Worm (Caenorhabditis elegans) whole organism, midembryonic: Measurements from ENCODE around the gene wht-7.
A peak's percentile ranks its signal among the peaks of the same experiment; 100 is the strongest.

Source experiments
- T22C8.4 ChIP-seq: fragments of 200-800 bp; sonication (Bioruptor generic); IDR thresholded peaks from 2 replicates; pipeline ENCODE4 v1.3.6; 2022; ENCODE audit warnings: missing genetic modification characterization, missing compliant biosample characterization
- cog-1 ChIP-seq: sonication (generic microtip); optimal IDR thresholded peaks from 2 replicates; lab custom pipeline; 2016; ENCODE audit warnings: missing genetic modification characterization, missing compliant biosample characterization
- flt-1 ChIP-seq: fragments of 200-800 bp; sonication (Bioruptor generic); IDR thresholded peaks from 2 replicates; pipeline ENCODE4 v1.3.6; 2022; ENCODE audit warnings: missing genetic modification characterization, missing compliant biosample characterization
- klf-2 ChIP-seq: fragments of 200-800 bp; sonication (Bioruptor generic); conservative IDR thresholded peaks from 2 replicates; pipeline ENCODE4 v1.3.6; 2022; ENCODE audit warnings: missing genetic modification reagents, missing genetic modification characterization, missing compliant biosample characterization
- med-1 ChIP-seq: sonication (generic microtip); optimal IDR thresholded peaks from 2 replicates; lab custom pipeline; 2017; ENCODE audit warnings: missing genetic modification characterization, mild to moderate bottlenecking, missing compliant biosample characterization, antibody characterized with exemption, missing genetic modification reagents; ENCODE audit not compliant: insufficient read depth
- ref-1 ChIP-seq: fragments of 200-800 bp; sonication (Bioruptor generic); conservative IDR thresholded peaks from 2 replicates; pipeline ENCODE4 v1.3.6; 2022; ENCODE audit warnings: missing genetic modification reagents, missing genetic modification characterization, missing compliant biosample characterization
- tab-1 ChIP-seq: fragments of 200-800 bp; sonication (Bioruptor generic); IDR thresholded peaks from 2 replicates; pipeline ENCODE4 v1.3.6; 2022; ENCODE audit warnings: missing genetic modification characterization, missing compliant biosample characterization
- ztf-23 ChIP-seq: fragments of 200-800 bp; sonication (Bioruptor generic); IDR thresholded peaks from 2 replicates; pipeline ENCODE4 v1.3.6; 2022; ENCODE audit warnings: missing genetic modification reagents, missing genetic modification characterization, missing compliant biosample characterization
- ztf-29 ChIP-seq: fragments of 200-800 bp; sonication (Bioruptor generic); IDR thresholded peaks from 2 replicates; pipeline ENCODE4 v1.3.6; 2022; ENCODE audit warnings: missing genetic modification reagents, missing genetic modification characterization, missing compliant biosample characterization

Gene wht-7

DNA sequence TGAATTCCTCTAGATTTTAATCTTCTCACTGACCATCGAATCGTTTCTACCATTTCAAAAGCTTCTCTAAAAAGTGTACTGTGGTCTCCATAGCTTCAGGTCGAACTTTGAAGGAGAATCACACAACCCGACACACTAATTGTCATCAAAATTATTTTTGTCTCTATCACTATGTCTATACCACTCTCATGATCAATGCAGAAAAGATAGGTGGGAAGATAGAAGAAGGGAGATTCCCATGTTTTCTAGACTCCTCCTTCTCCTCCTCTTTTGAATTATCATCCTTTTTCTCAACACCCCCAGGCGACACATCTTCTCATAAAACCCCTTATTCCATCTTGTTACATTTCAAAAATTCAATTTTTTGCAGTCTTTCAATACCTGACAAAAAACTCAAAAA, 3.5 kb downstream of the wht-7 start, which contains the start of gene Y42G9A.3:
Y42G9A.3 (plus strand) TSS at position 363 of the 400 bp plus-strand sequence.
- no peak for TF ChIP-seq med-1
- TF ChIP-seq ref-1 (GFP tag; lab: Robert Waterston, UW): no peak
- TF ChIP-seq T22C8.4: no peak
- no peak for TF ChIP-seq klf-2 (GFP tag; lab: Robert Waterston, UW)
- no peak for TF ChIP-seq flt-1 (GFP tag; lab: Robert Waterston, UW)
- no peak for TF ChIP-seq tab-1

DNA sequence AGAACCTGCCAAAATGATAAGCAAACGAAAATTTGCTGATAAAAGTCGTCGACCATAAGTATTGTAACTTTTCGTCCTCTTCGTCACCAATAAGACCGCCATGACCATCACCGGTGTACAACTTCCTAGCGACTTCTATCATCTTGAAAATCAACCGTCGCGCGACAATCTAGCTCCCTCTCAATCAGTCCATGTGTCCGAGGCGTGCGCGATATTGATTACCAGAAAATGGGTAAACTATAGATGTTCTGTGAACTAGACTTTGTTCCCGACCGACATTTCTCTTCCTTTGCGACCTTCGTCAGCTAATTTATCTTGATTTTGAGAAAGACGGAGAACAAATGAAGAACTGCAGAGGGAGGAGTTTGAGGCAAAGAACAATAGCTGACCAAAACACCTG, 4.1 kb downstream of the wht-7 start:
- no peak for TF ChIP-seq T22C8.4
- no peak for TF ChIP-seq cog-1 (tag; lab: Kevin White, UChicago)
- no peak for TF ChIP-seq flt-1 (GFP tag; lab: Robert Waterston, UW)
- TF ChIP-seq ref-1 (GFP tag; lab: Robert Waterston, UW): no peak

DNA sequence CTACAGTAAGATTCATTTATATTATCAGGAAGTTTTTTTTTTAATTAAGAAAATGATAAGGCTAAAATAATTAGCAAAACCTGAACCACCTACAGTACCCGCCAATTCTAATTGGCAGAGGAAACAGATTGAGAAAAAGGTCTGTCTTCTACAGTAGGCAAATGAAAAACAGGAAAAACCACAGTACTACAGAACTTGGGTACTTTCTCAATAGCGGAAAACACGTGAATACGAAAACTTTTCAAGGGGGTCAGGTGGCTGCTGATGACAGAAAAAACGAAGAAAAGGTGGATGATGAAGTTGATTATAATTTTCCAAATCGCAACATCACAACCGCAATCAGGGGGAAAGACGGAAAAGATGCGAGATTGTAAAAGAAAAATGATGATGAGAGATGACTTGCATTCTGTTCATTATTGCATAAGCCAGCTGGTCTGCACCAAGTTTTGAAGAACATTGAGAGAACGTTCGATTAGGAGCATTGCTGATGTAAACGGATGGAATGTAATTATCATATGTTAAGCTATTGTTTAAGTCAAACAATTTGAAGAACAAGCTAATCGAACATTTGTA, 4.9 kb downstream of the wht-7 start:
- TF ChIP-seq klf-2 (GFP tag; lab: Robert Waterston, UW): no peak
- TF ChIP-seq ztf-29 (GFP tag; lab: Robert Waterston, UW): no peak
- TF ChIP-seq ref-1 (GFP tag; lab: Robert Waterston, UW): no peak
- TF ChIP-seq T22C8.4: no peak
- TF ChIP-seq ztf-23 (GFP tag; lab: Robert Waterston, UW): no peak
- no peak for TF ChIP-seq med-1
- TF ChIP-seq tab-1: no peak
- no peak for TF ChIP-seq cog-1 (tag; lab: Kevin White, UChicago)
- no peak for TF ChIP-seq flt-1 (GFP tag; lab: Robert Waterston, UW)

DNA sequence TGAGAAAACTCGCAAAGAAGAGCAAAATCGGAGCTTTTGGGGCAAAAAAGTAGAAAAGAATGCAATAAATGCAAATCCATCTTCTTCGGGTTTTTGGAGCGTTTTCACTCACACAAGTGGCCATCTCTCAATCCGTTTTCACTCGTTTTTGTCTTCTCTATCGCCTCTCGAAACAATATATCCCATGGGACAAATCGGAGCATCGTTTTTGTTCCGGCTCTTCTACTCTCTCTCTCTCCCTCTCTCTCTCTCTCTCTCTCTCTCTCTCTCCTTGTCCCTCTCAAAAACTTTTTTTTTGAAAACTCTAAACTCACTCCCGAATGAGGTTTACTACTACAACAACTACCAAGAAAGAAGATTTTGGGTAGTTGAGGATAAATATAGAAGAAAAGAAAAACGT, 7.9 kb downstream of the wht-7 start:
- TF ChIP-seq ztf-23 (GFP tag; lab: Robert Waterston, UW) (no peak), ztf-29 (GFP tag; lab: Robert Waterston, UW) (no peak), T22C8.4 (no peak), tab-1 (no peak), klf-2 (GFP tag; lab: Robert Waterston, UW) (no peak), ref-1 (GFP tag; lab: Robert Waterston, UW) (no peak), cog-1 (tag; lab: Kevin White, UChicago) (no peak), flt-1 (GFP tag; lab: Robert Waterston, UW) (no peak), med-1 (no peak)

DNA sequence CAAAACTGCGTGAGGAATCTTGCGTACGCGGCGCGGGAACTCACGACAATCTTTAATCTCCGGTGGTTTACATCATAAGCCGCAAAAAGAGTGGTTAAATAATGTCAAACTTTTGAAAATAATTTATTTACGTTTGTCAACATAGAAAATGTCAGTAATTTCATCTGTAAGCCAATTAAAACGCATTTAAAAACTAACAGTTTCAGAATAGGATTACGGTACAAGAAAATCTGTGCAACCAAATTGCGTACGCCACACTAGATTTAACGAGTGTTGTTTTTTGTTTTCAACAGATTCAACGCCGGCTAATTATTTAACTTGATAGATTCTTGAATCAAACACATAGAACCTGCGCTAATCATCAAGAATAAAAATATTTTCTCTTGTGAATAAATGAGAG, 8.6 kb downstream of the wht-7 start:
- TF ChIP-seq flt-1 (GFP tag; lab: Robert Waterston, UW) (no peak), ztf-23 (GFP tag; lab: Robert Waterston, UW) (no peak), ref-1 (GFP tag; lab: Robert Waterston, UW) (no peak), cog-1 (tag; lab: Kevin White, UChicago) (no peak), T22C8.4 (no peak), tab-1 (no peak), klf-2 (GFP tag; lab: Robert Waterston, UW) (no peak), ztf-29 (GFP tag; lab: Robert Waterston, UW) (no peak), med-1 (no peak)

DNA sequence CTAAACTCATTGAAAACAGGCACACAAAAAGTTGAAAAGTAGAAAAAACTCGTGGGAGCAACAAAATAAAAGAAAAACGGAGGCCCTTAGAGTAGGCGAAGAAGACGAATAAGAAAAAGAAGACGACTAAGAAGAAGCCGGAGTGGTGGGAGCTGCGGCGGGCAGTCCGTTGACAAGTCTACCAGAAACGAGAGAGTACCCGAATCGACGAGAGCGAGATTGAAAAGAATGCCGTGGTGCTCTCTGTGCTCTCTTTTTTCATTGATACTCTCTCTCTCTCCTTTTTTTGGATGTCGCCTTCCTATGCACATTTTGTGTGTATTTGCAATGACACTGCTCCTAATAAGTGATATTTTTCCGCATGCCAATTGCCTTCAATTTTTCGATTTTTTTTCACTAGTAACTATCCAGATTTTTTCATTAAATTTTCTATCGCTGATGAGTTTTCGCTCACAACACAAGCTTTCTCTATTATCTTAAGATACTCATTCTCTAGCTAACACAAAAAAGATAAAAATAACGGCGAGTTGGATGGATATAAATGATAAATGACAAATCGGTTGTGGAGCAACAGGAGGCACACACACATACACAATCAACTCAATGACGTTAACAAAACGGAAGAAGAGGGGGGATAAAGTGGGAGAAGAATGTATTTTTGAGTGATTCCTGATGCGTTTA, 9.3 kb downstream of the wht-7 start:
- no peak for TF ChIP-seq cog-1 (tag; lab: Kevin White, UChicago)

DNA sequence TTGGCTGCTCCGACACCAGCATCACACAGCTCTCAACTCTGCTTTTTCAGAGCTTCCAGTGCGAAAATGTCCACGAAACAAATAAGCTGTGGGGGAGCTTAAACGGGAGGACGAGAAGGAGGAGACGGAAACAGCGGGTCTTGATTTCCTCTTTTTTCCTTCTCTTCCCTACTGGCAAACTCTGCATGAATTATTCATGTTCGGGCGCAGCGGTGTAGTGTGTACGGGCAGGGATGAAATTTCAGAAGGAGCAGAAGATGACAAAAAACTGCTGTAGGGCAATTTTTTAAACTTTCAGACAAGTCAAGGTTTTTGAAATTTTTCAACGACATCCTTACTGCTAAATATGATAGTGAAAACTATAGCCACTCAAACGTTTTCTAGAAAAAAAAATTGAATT, 10.1 kb downstream of the wht-7 start:
- TF ChIP-seq ztf-29 (GFP tag; lab: Robert Waterston, UW): no peak
- TF ChIP-seq tab-1: no peak
- TF ChIP-seq flt-1 (GFP tag; lab: Robert Waterston, UW): no peak
- TF ChIP-seq ztf-23 (GFP tag; lab: Robert Waterston, UW): no peak
- TF ChIP-seq cog-1 (tag; lab: Kevin White, UChicago): no peak
- TF ChIP-seq T22C8.4: no peak
- no peak for TF ChIP-seq klf-2 (GFP tag; lab: Robert Waterston, UW)
- TF ChIP-seq med-1: no peak
- TF ChIP-seq ref-1 (GFP tag; lab: Robert Waterston, UW): no peak

DNA sequence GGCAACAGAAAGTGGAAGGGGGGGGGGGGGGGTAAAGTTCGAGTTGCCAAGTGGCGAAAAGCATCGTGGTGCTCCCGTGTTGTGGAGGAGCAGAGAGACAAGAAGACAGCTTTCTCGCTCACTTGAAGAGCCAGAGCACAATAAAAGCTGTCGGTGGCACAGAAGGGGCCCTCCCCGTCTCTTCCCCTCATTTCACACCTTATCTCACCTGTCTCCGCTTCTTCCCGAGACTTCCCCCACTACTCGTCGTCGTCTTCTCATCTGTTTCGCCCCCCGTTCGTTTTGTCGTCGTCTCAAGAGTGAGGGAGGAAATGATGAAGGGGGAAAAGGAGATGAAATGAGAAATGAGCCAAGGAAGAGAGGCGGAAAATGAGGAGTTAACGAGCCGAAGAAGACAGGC, 10.9 kb downstream of the wht-7 start:
- 0 out of 2 replicates have a peak, but pooled peaks have one; percentile 27 for TF ChIP-seq ztf-23 (GFP tag; lab: Robert Waterston, UW)
- no peak for TF ChIP-seq cog-1 (tag; lab: Kevin White, UChicago)

DNA sequence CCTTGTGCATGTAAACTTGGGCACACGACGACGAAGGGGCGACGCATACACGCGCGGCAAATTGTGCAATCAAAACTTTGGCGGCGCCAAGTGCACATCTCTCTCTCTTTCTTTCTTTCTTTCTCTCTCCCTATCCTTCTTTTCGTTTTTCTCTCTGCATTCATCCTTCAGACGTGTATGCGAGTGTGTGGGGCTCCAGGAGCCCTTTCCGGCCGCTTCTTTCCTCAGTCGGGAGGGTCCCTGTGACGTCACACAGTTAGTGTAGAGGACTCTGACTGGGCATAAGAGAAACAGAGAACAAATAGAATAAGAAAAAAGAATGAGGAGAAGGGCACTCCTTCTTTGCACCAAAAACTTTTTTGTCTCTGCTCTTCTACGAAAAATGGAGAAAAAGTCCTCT, 12.0 kb downstream of the wht-7 start:
- TF ChIP-seq med-1 (no peak), ztf-23 (GFP tag; lab: Robert Waterston, UW) (no peak), ref-1 (GFP tag; lab: Robert Waterston, UW) (no peak), flt-1 (GFP tag; lab: Robert Waterston, UW) (peak; percentile 41; the same call in 1 of the 2 replicates)

DNA sequence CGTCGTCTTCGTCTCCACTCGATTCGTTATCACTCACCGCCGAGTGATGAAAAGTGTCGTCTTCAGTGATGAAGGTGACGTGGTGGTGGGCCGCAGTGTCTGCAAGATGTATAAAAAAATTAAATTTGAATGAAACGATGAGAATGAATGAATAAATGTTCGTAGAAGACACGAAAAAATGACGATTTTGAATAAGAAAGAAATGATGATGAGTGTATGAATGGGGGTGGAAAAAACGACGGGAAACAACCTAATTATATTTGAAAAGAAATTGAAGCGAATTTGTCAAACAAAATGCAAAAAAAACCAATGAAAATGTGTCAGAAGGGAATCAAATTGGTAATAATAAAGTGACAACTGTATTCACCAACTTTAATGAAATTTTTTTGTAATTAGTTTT, 13.2 kb downstream of the wht-7 start, which contains the start of gene mvk-1:
mvk-1 (minus strand) TSS at position 101 of the 400 bp plus-strand sequence.
- TF ChIP-seq med-1: no peak
- TF ChIP-seq T22C8.4: no peak

DNA sequence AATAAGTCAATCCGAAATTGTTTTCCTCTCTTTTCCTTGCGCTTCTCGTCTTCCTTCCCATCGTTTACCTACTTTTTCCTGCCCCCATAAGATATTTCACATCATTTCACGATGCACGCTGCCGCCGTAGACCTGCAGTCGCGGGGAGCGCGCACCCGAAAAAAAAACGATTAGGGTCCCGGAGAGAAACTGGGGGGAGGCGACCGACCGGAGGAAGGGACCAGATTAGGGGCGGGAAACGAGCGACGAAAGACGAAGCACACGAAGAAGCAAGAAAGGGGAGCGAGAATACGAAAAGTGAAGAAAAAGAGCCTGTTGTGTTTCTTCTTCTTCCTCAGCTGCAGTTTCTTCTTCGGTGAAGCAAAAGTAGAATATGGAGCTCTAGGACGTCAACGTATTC, 14.2 kb downstream of the wht-7 start:
- TF ChIP-seq flt-1 (GFP tag; lab: Robert Waterston, UW) (no peak), ztf-29 (GFP tag; lab: Robert Waterston, UW) (no peak), med-1 (no peak), T22C8.4 (no peak)
